Fruit fly (Drosophila melanogaster): ENCODE data around the gene Spn28Dc.

DNA sequence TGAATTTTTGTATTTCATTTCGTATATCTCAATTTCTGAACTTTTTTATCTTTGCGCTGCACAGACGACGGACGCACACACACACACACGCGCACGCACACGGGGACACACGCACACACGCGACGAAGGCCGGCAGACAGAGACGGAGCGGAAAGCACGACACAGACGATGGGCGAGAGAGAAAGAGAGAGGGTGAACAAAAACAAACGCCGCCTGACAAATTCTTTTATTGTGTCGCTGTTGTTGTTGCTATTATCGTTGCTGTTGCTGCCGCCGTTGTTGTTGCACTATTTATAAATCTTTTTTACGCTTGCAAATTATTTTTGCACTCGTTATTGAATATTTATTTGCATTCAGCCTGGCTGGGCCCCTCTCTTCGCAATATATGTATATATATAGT is 30.3 kb downstream of the Spn28Dc start:
- TF ChIP-seq Hr96 (GFP tag; optimal IDR thresholded peaks at IDR 0.05): no peak
- TF ChIP-seq Mnt (GFP tag; optimal IDR thresholded peaks at IDR 0.05): peak; percentile 23
- no peak for TF ChIP-seq toe (GFP tag; optimal IDR thresholded peaks at IDR 0.05)
- no peak for TF ChIP-seq bab1 (GFP tag; optimal IDR thresholded peaks at IDR 0.05)
- no peak for TF ChIP-seq CG7045 (GFP tag; optimal IDR thresholded peaks at IDR 0.05)

Measured in whole organism, adult.